Worm (Caenorhabditis elegans) whole organism, mixed stage, embryonic: ENCODE measurements around the gene F49E2.5.
A peak's percentile ranks its signal among the peaks of the same experiment; 100 is the strongest.

Experiments
- M03D4.4 ChIP-seq: sonication (generic microtip); optimal IDR thresholded peaks from 2 replicates; lab custom pipeline; 2017; ENCODE audit warnings: mild to moderate bottlenecking, missing genetic modification characterization, missing compliant biosample characterization
- bed-3 ChIP-seq: fragments of 200-800 bp; sonication (Bioruptor generic); optimal IDR thresholded peaks from 3 replicates; lab custom pipeline; 2018; ENCODE audit warnings: mild to moderate bottlenecking, missing genetic modification characterization, moderate library complexity, missing compliant biosample characterization
- blmp-1 ChIP-seq: fragments of 150-350 bp; optimal IDR thresholded peaks from 2 replicates; lab custom pipeline; 2014; ENCODE audit warnings: missing biosample characterization, missing genetic modification characterization
- ceh-39 ChIP-seq: fragments of 150-350 bp; optimal IDR thresholded peaks from 2 replicates; lab custom pipeline; 2014; ENCODE audit warnings: missing biosample characterization, missing genetic modification characterization
- ceh-83 ChIP-seq: fragments of 200-800 bp; sonication (Bioruptor generic); optimal IDR thresholded peaks from 2 replicates; lab custom pipeline; 2018; ENCODE audit warnings: mild to moderate bottlenecking, missing genetic modification characterization, missing compliant biosample characterization
- ces-1 ChIP-seq: fragments of 150-350 bp; optimal IDR thresholded peaks from 2 replicates; lab custom pipeline; 2014; ENCODE audit warnings: missing biosample characterization, missing genetic modification reagents, missing genetic modification characterization
- cnd-1 ChIP-seq: fragments of 200-800 bp; sonication (Bioruptor generic); optimal IDR thresholded peaks from 2 replicates; lab custom pipeline; 2018; ENCODE audit warnings: mild to moderate bottlenecking, missing genetic modification characterization, missing compliant biosample characterization
- drap-1 ChIP-seq: fragments of 200-800 bp; sonication (Bioruptor generic); optimal IDR thresholded peaks from 3 replicates; lab custom pipeline; 2018; ENCODE audit warnings: mild to moderate bottlenecking, missing genetic modification characterization, missing compliant biosample characterization
- flh-1 ChIP-seq: fragments of 200-800 bp; sonication (Bioruptor generic); optimal IDR thresholded peaks from 2 replicates; lab custom pipeline; 2018; ENCODE audit warnings: mild to moderate bottlenecking, missing genetic modification characterization, moderate library complexity, missing compliant biosample characterization
- ham-2 ChIP-seq: fragments of 200-800 bp; sonication (Bioruptor generic); optimal IDR thresholded peaks from 2 replicates; lab custom pipeline; 2018; ENCODE audit warnings: mild to moderate bottlenecking, missing genetic modification characterization, missing compliant biosample characterization
- hlh-1 ChIP-seq: fragments of 150-350 bp; optimal IDR thresholded peaks from 2 replicates; lab custom pipeline; 2014; ENCODE audit warnings: missing biosample characterization, missing genetic modification reagents, missing genetic modification characterization
- lin-32 ChIP-seq: fragments of 200-800 bp; sonication (Bioruptor generic); optimal IDR thresholded peaks from 2 replicates; lab custom pipeline; 2018; ENCODE audit warnings: mild to moderate bottlenecking, missing genetic modification characterization, missing compliant biosample characterization
- lsy-2 ChIP-seq: fragments of 150-350 bp; optimal IDR thresholded peaks from 2 replicates; lab custom pipeline; 2014; ENCODE audit warnings: missing biosample characterization, missing genetic modification characterization
- mab-5 ChIP-seq: fragments of 150-350 bp; optimal IDR thresholded peaks from 2 replicates; lab custom pipeline; 2014; ENCODE audit warnings: missing biosample characterization, missing genetic modification characterization
- mep-1 ChIP-seq: fragments of 150-350 bp; optimal IDR thresholded peaks from 2 replicates; lab custom pipeline; 2017; ENCODE audit warnings: missing biosample characterization, missing genetic modification reagents, missing genetic modification characterization, inconsistent platforms
- mls-2 ChIP-seq: sonication (generic microtip); optimal IDR thresholded peaks from 2 replicates; lab custom pipeline; 2016; ENCODE audit warnings: mild to moderate bottlenecking, missing genetic modification characterization, moderate library complexity, missing compliant biosample characterization
- nhr-2 ChIP-seq: fragments of 150-350 bp; optimal IDR thresholded peaks from 2 replicates; lab custom pipeline; 2014; ENCODE audit warnings: missing biosample characterization, missing genetic modification characterization
- nhr-237 ChIP-seq: fragments of 150-350 bp; optimal IDR thresholded peaks from 2 replicates; lab custom pipeline; 2014; ENCODE audit warnings: missing biosample characterization, missing genetic modification characterization
- nhr-28 ChIP-seq: fragments of 150-350 bp; optimal IDR thresholded peaks from 2 replicates; lab custom pipeline; 2014; ENCODE audit warnings: missing biosample characterization, missing genetic modification characterization
- nhr-76 ChIP-seq: sonication (generic microtip); optimal IDR thresholded peaks from 2 replicates; lab custom pipeline; 2017; ENCODE audit warnings: missing biosample characterization, missing genetic modification characterization
- pha-4 ChIP-seq: fragments of 150-350 bp; optimal IDR thresholded peaks from 2 replicates; lab custom pipeline; 2018; ENCODE audit warnings: missing biosample characterization, missing genetic modification reagents, missing genetic modification characterization
- sem-2 ChIP-seq: fragments of 200-800 bp; sonication (Bioruptor generic); optimal IDR thresholded peaks from 2 replicates; lab custom pipeline; 2018; ENCODE audit warnings: mild to moderate bottlenecking, missing genetic modification characterization, missing compliant biosample characterization
- snpc-4 ChIP-seq: fragments of 150-350 bp; optimal IDR thresholded peaks from 2 replicates; lab custom pipeline; 2014; ENCODE audit warnings: missing biosample characterization, missing genetic modification characterization
- sptf-1 ChIP-seq: sonication (generic microtip); optimal IDR thresholded peaks from 2 replicates; lab custom pipeline; 2017; ENCODE audit warnings: mild to moderate bottlenecking, missing genetic modification characterization, moderate library complexity, missing compliant biosample characterization
- unc-120 ChIP-seq: sonication (generic microtip); optimal IDR thresholded peaks from 2 replicates; lab custom pipeline; 2017; ENCODE audit warnings: missing genetic modification characterization, missing compliant biosample characterization; ENCODE audit not compliant: poor library complexity, severe bottlenecking
- unc-39 ChIP-seq: fragments of 150-350 bp; optimal IDR thresholded peaks from 2 replicates; lab custom pipeline; 2014; ENCODE audit warnings: missing biosample characterization, missing genetic modification characterization
- unc-62 ChIP-seq: fragments of 150-350 bp; optimal IDR thresholded peaks from 2 replicates; lab custom pipeline; 2014; ENCODE audit warnings: missing biosample characterization, missing genetic modification reagents, missing genetic modification characterization
- zip-8 ChIP-seq: fragments of 150-350 bp; optimal IDR thresholded peaks from 2 replicates; lab custom pipeline; 2014; ENCODE audit warnings: missing biosample characterization, missing genetic modification characterization

The F49E2.5 gene

ce11 chrX:9597299-9597698 is 53.8 kb downstream of the F49E2.5 start:
- no peak for TF ChIP-seq bed-3 (GFP tag; lab: Kevin White, UChicago)
- TF ChIP-seq lsy-2 (tag; lab: Kevin White, UChicago) = no peak
- no peak for TF ChIP-seq nhr-76 (tag; lab: Kevin White, UChicago)
- TF ChIP-seq zip-8 (tag; lab: Kevin White, UChicago) = no peak
- TF ChIP-seq hlh-1 (tag; lab: Kevin White, UChicago) = no peak
- TF ChIP-seq unc-120 (tag; lab: Kevin White, UChicago) = no peak
- TF ChIP-seq flh-1 (GFP tag; lab: Kevin White, UChicago) = no peak
- no peak for TF ChIP-seq nhr-28 (tag; lab: Kevin White, UChicago)
- TF ChIP-seq, all 35 proteins: peak for 0

- TF ChIP-seq lin-32 (GFP tag; lab: Kevin White, UChicago) (no peak), drap-1 (GFP tag; lab: Kevin White, UChicago) (no peak), mab-5 (no peak), flh-1 (GFP tag; lab: Kevin White, UChicago) (no peak), pha-4 (tag; lab: Kevin White, UChicago) (no peak), nhr-237 (tag; lab: Kevin White, UChicago) (no peak), sptf-1 (tag; lab: Kevin White, UChicago) (no peak), mep-1 (tag; lab: Kevin White, UChicago) (no peak), cnd-1 (no peak), nhr-28 (tag; lab: Kevin White, UChicago) (no peak), M03D4.4 (tag; lab: Kevin White, UChicago) (no peak), zip-8 (tag; lab: Kevin White, UChicago) (no peak), mls-2 (tag; lab: Kevin White, UChicago) (no peak), nhr-2 (tag; lab: Kevin White, UChicago) (no peak), ceh-39 (tag; lab: Kevin White, UChicago) (no peak), blmp-1 (no peak), lsy-2 (tag; lab: Kevin White, UChicago) (no peak), ham-2 (no peak)
These were observed 59.2 kb downstream of the F49E2.5 start for ce11 chrX:9602625-9603024.

- TF ChIP-seq nhr-76 (tag; lab: Kevin White, UChicago) (no peak), nhr-28 (tag; lab: Kevin White, UChicago) (no peak), nhr-2 (tag; lab: Kevin White, UChicago) (no peak), nhr-237 (tag; lab: Kevin White, UChicago) (no peak), unc-39 (tag; lab: Kevin White, UChicago) (no peak), snpc-4 (tag; lab: Kevin White, UChicago) (no peak), unc-62 (GFP tag; lab: Kevin White, UChicago) (no peak), ceh-39 (tag; lab: Kevin White, UChicago) (no peak), flh-1 (GFP tag; lab: Kevin White, UChicago) (no peak), ceh-83 (GFP tag; lab: Kevin White, UChicago) (no peak)
- TF ChIP-seq, all 35 proteins: peak for 0
These were observed 59.7 kb downstream of the F49E2.5 start for ce11 chrX:9603180-9603579.

- TF ChIP-seq sptf-1 (tag; lab: Kevin White, UChicago) (no peak), unc-62 (GFP tag; lab: Kevin White, UChicago) (peak; percentile 30), ceh-39 (tag; lab: Kevin White, UChicago) (no peak), nhr-237 (tag; lab: Kevin White, UChicago) (no peak), unc-120 (tag; lab: Kevin White, UChicago) (peak; percentile 12)
These were observed 64.7 kb downstream of the F49E2.5 start for ce11 chrX:9608127-9608526.

- TF ChIP-seq zip-8 (tag; lab: Kevin White, UChicago) (no peak), sptf-1 (tag; lab: Kevin White, UChicago) (no peak), ceh-39 (tag; lab: Kevin White, UChicago) (no peak), sem-2 (GFP tag; lab: Kevin White, UChicago) (no peak), ces-1 (GFP tag; lab: Kevin White, UChicago) (peak; percentile 38)
- TF ChIP-seq, all 35 proteins: peak for 1
These were observed 66.7 kb downstream of the F49E2.5 start, which contains the start of gene C11E4.6 for ce11 chrX:9610040-9610613. C11E4.6 (plus strand) TSS chrX:9610563.
